Worm (Caenorhabditis elegans) whole organism, L3 larva: ENCODE measurements around the gene R09E12.9.

Experiments used
- ceh-16 ChIP-seq: sonication (generic microtip); optimal IDR thresholded peaks from 2 replicates; lab custom pipeline; 2017; ENCODE audit warnings: missing biosample characterization, missing genetic modification characterization
- ceh-82 ChIP-seq: fragments of 150-350 bp; optimal IDR thresholded peaks from 2 replicates; lab custom pipeline; 2014; ENCODE audit warnings: missing biosample characterization, missing genetic modification characterization
- elt-1 ChIP-seq: fragments of 150-350 bp; optimal IDR thresholded peaks from 2 replicates; lab custom pipeline; 2014; ENCODE audit warnings: missing biosample characterization, missing genetic modification characterization
- mml-1 ChIP-seq: fragments of 150-350 bp; sonication (generic microtip); optimal IDR thresholded peaks from 3 replicates; lab custom pipeline; 2014; ENCODE audit warnings: missing biosample characterization, missing genetic modification characterization
- nhr-237 ChIP-seq: fragments of 150-350 bp; optimal IDR thresholded peaks from 2 replicates; lab custom pipeline; 2014; ENCODE audit warnings: missing biosample characterization, missing genetic modification characterization
- nhr-28 ChIP-seq: fragments of 150-350 bp; optimal IDR thresholded peaks from 2 replicates; lab custom pipeline; 2014; ENCODE audit warnings: missing biosample characterization, missing genetic modification characterization
- nhr-77 ChIP-seq: fragments of 150-350 bp; optimal IDR thresholded peaks from 2 replicates; lab custom pipeline; 2014; ENCODE audit warnings: missing biosample characterization, missing genetic modification characterization
- sea-2 ChIP-seq: fragments of 150-350 bp; sonication (generic microtip); optimal IDR thresholded peaks from 4 replicates; lab custom pipeline; 2014; ENCODE audit warnings: missing biosample characterization, missing genetic modification reagents, missing genetic modification characterization
- skn-1 ChIP-seq: fragments of 150-350 bp; optimal IDR thresholded peaks from 2 replicates; lab custom pipeline; 2014; ENCODE audit warnings: missing biosample characterization, missing genetic modification characterization
- unc-62 ChIP-seq: fragments of 150-350 bp; sonication (generic microtip); optimal IDR thresholded peaks from 4 replicates; lab custom pipeline; 2014; ENCODE audit warnings: missing biosample characterization, missing genetic modification reagents, missing genetic modification characterization
- zag-1 ChIP-seq: fragments of 150-350 bp; optimal IDR thresholded peaks from 2 replicates; lab custom pipeline; 2014; ENCODE audit warnings: missing biosample characterization, missing genetic modification characterization
- ztf-11 ChIP-seq: fragments of 150-350 bp; optimal IDR thresholded peaks from 2 replicates; lab custom pipeline; 2014; ENCODE audit warnings: missing biosample characterization, missing genetic modification characterization
- ztf-4 ChIP-seq: fragments of 150-350 bp; optimal IDR thresholded peaks from 2 replicates; lab custom pipeline; 2014; ENCODE audit warnings: missing biosample characterization, missing genetic modification characterization

- TF ChIP-seq unc-62 (no peak), ceh-82 (tag; lab: Kevin White, UChicago) (no peak), skn-1 (no peak), nhr-28 (tag; lab: Kevin White, UChicago) (no peak), ztf-11 (tag; lab: Kevin White, UChicago) (no peak), ceh-16 (no peak), nhr-237 (tag; lab: Kevin White, UChicago) (no peak), zag-1 (tag; lab: Kevin White, UChicago) (no peak), nhr-77 (tag; lab: Kevin White, UChicago) (no peak), elt-1 (tag; lab: Kevin White, UChicago) (no peak), ztf-4 (tag; lab: Kevin White, UChicago) (no peak), sea-2 (no peak), mml-1 (tag; lab: Kevin White, UChicago) (no peak)
Measured at ce11 chrV:728822-729493, 48.4 kb upstream of the R09E12.9 start.
